Fruit fly (Drosophila melanogaster) whole organism, embryonic: Measurements from ENCODE around the gene Cipc.

Experiments used
- Adf1 ChIP-seq: fragments of 200-800 bp; sonication (Bioruptor generic); IDR thresholded peaks from 2 replicates; pipeline ENCODE4 v1.3.6; 2022; ENCODE audit warnings: missing biosample characterization, missing genetic modification characterization
- Antp ChIP-seq: fragments of 200-800 bp; sonication (Bioruptor generic); optimal IDR thresholded peaks from 3 replicates; lab custom pipeline; 2016; ENCODE audit warnings: missing biosample characterization, missing genetic modification characterization
- Bgb ChIP-seq: fragments of 200-800 bp; sonication (Bioruptor generic); IDR thresholded peaks from 2 replicates; pipeline ENCODE4 v1.3.6; 2022; ENCODE audit warnings: missing biosample characterization, missing genetic modification characterization; ENCODE audit not compliant: partially characterized antibody
- Bteb2 ChIP-seq: fragments of 200-800 bp; sonication (Bioruptor generic); optimal IDR thresholded peaks from 2 replicates; lab custom pipeline; 2016; ENCODE audit warnings: missing biosample characterization, missing genetic modification characterization
- CG11085 ChIP-seq: fragments of 200-800 bp; sonication (Bioruptor generic); IDR thresholded peaks from 2 replicates; pipeline ENCODE4 v1.3.6; 2022; ENCODE audit warnings: missing biosample characterization, missing genetic modification characterization
- CG11504 ChIP-seq: fragments of 200-800 bp; sonication (Bioruptor generic); optimal IDR thresholded peaks from 3 replicates; lab custom pipeline; 2019; ENCODE audit warnings: missing biosample characterization, mild to moderate bottlenecking, missing genetic modification characterization, moderate library complexity
- CG1233 ChIP-seq: fragments of 200-800 bp; sonication (Bioruptor generic); optimal IDR thresholded peaks from 4 replicates; lab custom pipeline; 2018; ENCODE audit warnings: missing biosample characterization, mild to moderate bottlenecking, missing genetic modification characterization
- CG15073 ChIP-seq: fragments of 200-800 bp; sonication (Bioruptor generic); optimal IDR thresholded peaks from 2 replicates; lab custom pipeline; 2016; ENCODE audit warnings: missing biosample characterization, missing genetic modification characterization
- CG15514 ChIP-seq: fragments of 200-800 bp; sonication (Bioruptor generic); optimal IDR thresholded peaks from 3 replicates; lab custom pipeline; 2017; ENCODE audit warnings: missing biosample characterization, missing genetic modification characterization, mild to moderate bottlenecking, moderate library complexity, missing genetic modification reagents
- CG1603 ChIP-seq: fragments of 200-800 bp; sonication (Bioruptor generic); optimal IDR thresholded peaks from 2 replicates; lab custom pipeline; 2019; ENCODE audit warnings: missing biosample characterization, mild to moderate bottlenecking, missing genetic modification characterization, moderate library complexity
- CG17385 ChIP-seq: fragments of 200-800 bp; sonication (Bioruptor generic); optimal IDR thresholded peaks from 3 replicates; lab custom pipeline; 2018; ENCODE audit warnings: missing biosample characterization, mild to moderate bottlenecking, missing genetic modification characterization
- CG17829 ChIP-seq: fragments of 200-800 bp; optimal IDR thresholded peaks from 2 replicates; lab custom pipeline; 2019; ENCODE audit warnings: missing biosample characterization, mild to moderate bottlenecking, missing genetic modification characterization, moderate library complexity
- CG1832 ChIP-seq: fragments of 200-800 bp; sonication (Bioruptor generic); optimal IDR thresholded peaks from 2 replicates; lab custom pipeline; 2017; ENCODE audit warnings: missing biosample characterization, mild to moderate bottlenecking, missing genetic modification characterization, inconsistent platforms
- CG18476 ChIP-seq: fragments of 200-800 bp; sonication (Bioruptor generic); optimal IDR thresholded peaks from 2 replicates; lab custom pipeline; 2016; ENCODE audit warnings: missing biosample characterization, mild to moderate bottlenecking, missing genetic modification characterization
- CG2678 ChIP-seq: fragments of 200-800 bp; sonication (Bioruptor generic); optimal IDR thresholded peaks from 3 replicates; lab custom pipeline; 2019; ENCODE audit warnings: missing biosample characterization, mild to moderate bottlenecking, missing genetic modification characterization, moderate library complexity
- CG31365 ChIP-seq: fragments of 200-800 bp; sonication (Bioruptor generic); optimal IDR thresholded peaks from 2 replicates; lab custom pipeline; 2018; ENCODE audit warnings: missing biosample characterization, mild to moderate bottlenecking, missing genetic modification characterization
- CG34422 ChIP-seq: fragments of 200-800 bp; sonication (Bioruptor generic); IDR thresholded peaks from 3 replicates; pipeline ENCODE4 v1.3.6; 2022; ENCODE audit warnings: missing biosample characterization, missing genetic modification characterization
- CG3838 ChIP-seq: fragments of 200-800 bp; sonication (Bioruptor generic); optimal IDR thresholded peaks from 3 replicates; lab custom pipeline; 2016; ENCODE audit warnings: missing biosample characterization, missing genetic modification characterization
- CG4328 ChIP-seq: fragments of 200-800 bp; sonication (Bioruptor generic); optimal IDR thresholded peaks from 3 replicates; lab custom pipeline; 2017; ENCODE audit warnings: missing biosample characterization, missing genetic modification reagents, missing genetic modification characterization
- CG4424 ChIP-seq: fragments of 200-800 bp; sonication (Bioruptor generic); optimal IDR thresholded peaks from 3 replicates; lab custom pipeline; 2016; ENCODE audit warnings: missing biosample characterization, missing genetic modification characterization
- CG4730 ChIP-seq: fragments of 200-800 bp; sonication (Bioruptor generic); IDR thresholded peaks from 2 replicates; pipeline ENCODE4 v1.3.6; 2022; ENCODE audit warnings: missing biosample characterization, missing genetic modification characterization
- CG5245 ChIP-seq: fragments of 200-800 bp; sonication (Bioruptor generic); optimal IDR thresholded peaks from 3 replicates; lab custom pipeline; 2016; ENCODE audit warnings: missing biosample characterization, missing genetic modification characterization
- CG5953 ChIP-seq: fragments of 200-800 bp; sonication (Bioruptor generic); IDR thresholded peaks from 2 replicates; pipeline ENCODE4 v1.3.6; 2022; ENCODE audit warnings: missing biosample characterization, missing genetic modification characterization
- CG7372 ChIP-seq: fragments of 200-800 bp; sonication (Bioruptor generic); IDR thresholded peaks from 2 replicates; pipeline ENCODE4 v1.3.6; 2022; ENCODE audit warnings: missing biosample characterization, missing genetic modification characterization
- CG8290 ChIP-seq, 3 experiments: fragments of 200-800 bp; sonication (Bioruptor generic); optimal IDR thresholded peaks; 2 replicates each; lab custom pipeline; 2016 to 2019; ENCODE audit warnings: missing biosample characterization in 3 of 3, missing genetic modification characterization in 3 of 3, mild to moderate bottlenecking in 2 of 3, moderate library complexity in 1 of 3
- CG8388 ChIP-seq: fragments of 200-800 bp; sonication (Bioruptor generic); optimal IDR thresholded peaks from 2 replicates; lab custom pipeline; 2019; ENCODE audit warnings: missing biosample characterization, mild to moderate bottlenecking, missing genetic modification characterization, moderate library complexity
- HLH54F ChIP-seq: fragments of 200-800 bp; sonication (Bioruptor generic); optimal IDR thresholded peaks from 3 replicates; lab custom pipeline; 2016; ENCODE audit warnings: missing biosample characterization, missing genetic modification characterization
- Lhr ChIP-seq: fragments of 200-800 bp; sonication (Bioruptor generic); optimal IDR thresholded peaks from 3 replicates; lab custom pipeline; 2017; ENCODE audit warnings: mild to moderate bottlenecking, missing biosample characterization, missing genetic modification reagents, missing genetic modification characterization
- Max ChIP-seq: fragments of 200-800 bp; sonication (Bioruptor generic); optimal IDR thresholded peaks from 2 replicates; lab custom pipeline; 2016; ENCODE audit warnings: missing biosample characterization, mild to moderate bottlenecking, missing genetic modification characterization
- Opbp ChIP-seq: fragments of 200-800 bp; sonication (Bioruptor generic); IDR thresholded peaks from 3 replicates; pipeline ENCODE4 v1.3.6; 2022; ENCODE audit warnings: missing biosample characterization, missing genetic modification characterization; ENCODE audit not compliant: partially characterized antibody
- Rfx ChIP-seq: fragments of 200-800 bp; sonication (Bioruptor generic); IDR thresholded peaks from 2 replicates; pipeline ENCODE4 v1.3.6; 2022; ENCODE audit warnings: missing biosample characterization, missing genetic modification characterization
- Stat92E ChIP-seq, 3 experiments: fragments of >200 bp in 2 of 3; fragments of 200-800 bp in 1 of 3; sonication (Bioruptor generic) in 1 of 3; optimal IDR thresholded peaks; 2 replicates each; lab custom pipeline; 2017 to 2019; ENCODE audit warnings: missing biosample characterization in 3 of 3, missing genetic modification characterization in 3 of 3, mild to moderate bottlenecking in 1 of 3, moderate library complexity in 1 of 3
- aop ChIP-seq: fragments of 200-800 bp; sonication (Bioruptor generic); IDR thresholded peaks from 2 replicates; pipeline ENCODE4 v1.3.6; 2022; ENCODE audit warnings: missing biosample characterization, missing genetic modification characterization
- chif ChIP-seq, 2 experiments: fragments of 200-800 bp; sonication (Bioruptor generic); optimal IDR thresholded peaks; 3 replicates each; lab custom pipeline; 2016; ENCODE audit warnings: missing biosample characterization in 2 of 2, missing genetic modification characterization in 2 of 2
- crc ChIP-seq: fragments of 200-800 bp; sonication (Bioruptor generic); optimal IDR thresholded peaks from 2 replicates; lab custom pipeline; 2016; ENCODE audit warnings: missing biosample characterization, missing genetic modification characterization
- gem ChIP-seq: fragments of 200-800 bp; sonication (Bioruptor generic); optimal IDR thresholded peaks from 2 replicates; lab custom pipeline; 2019; ENCODE audit warnings: missing biosample characterization, mild to moderate bottlenecking, missing genetic modification characterization, moderate library complexity
- grau ChIP-seq: fragments of 200-800 bp; optimal IDR thresholded peaks from 3 replicates; lab custom pipeline; 2019; ENCODE audit warnings: missing biosample characterization, mild to moderate bottlenecking, missing genetic modification characterization, moderate library complexity
- grn ChIP-seq: fragments of 200-800 bp; sonication (Bioruptor generic); optimal IDR thresholded peaks from 3 replicates; lab custom pipeline; 2017; ENCODE audit warnings: missing biosample characterization, missing genetic modification characterization
- jumu ChIP-seq: fragments of 200-800 bp; sonication (Bioruptor generic); optimal IDR thresholded peaks from 3 replicates; lab custom pipeline; 2016; ENCODE audit warnings: missing biosample characterization, missing genetic modification characterization
- ken ChIP-seq: fragments of 200-800 bp; sonication (Bioruptor generic); IDR thresholded peaks from 3 replicates; pipeline ENCODE4 v1.3.6; 2022; ENCODE audit warnings: missing biosample characterization, missing genetic modification characterization
- knrl ChIP-seq: fragments of 200-800 bp; sonication (Bioruptor generic); IDR thresholded peaks from 3 replicates; pipeline ENCODE4 v1.3.6; 2022; ENCODE audit warnings: missing biosample characterization, missing genetic modification characterization; ENCODE audit not compliant: partially characterized antibody
- mam ChIP-seq: fragments of 200-800 bp; sonication (Bioruptor generic); optimal IDR thresholded peaks from 3 replicates; lab custom pipeline; 2016; ENCODE audit warnings: missing biosample characterization, missing genetic modification characterization
- pros ChIP-seq: fragments of 200-800 bp; sonication (Bioruptor generic); optimal IDR thresholded peaks from 3 replicates; lab custom pipeline; 2019; ENCODE audit warnings: missing biosample characterization, mild to moderate bottlenecking, missing genetic modification characterization, moderate library complexity
- pzg ChIP-seq: fragments of 200-800 bp; sonication (Bioruptor generic); optimal IDR thresholded peaks from 3 replicates; lab custom pipeline; 2018; ENCODE audit warnings: missing biosample characterization, mild to moderate bottlenecking, missing genetic modification characterization, moderate library complexity
- ranshi ChIP-seq: fragments of 200-800 bp; sonication (Bioruptor generic); IDR thresholded peaks from 2 replicates; pipeline ENCODE4 v1.3.6; 2022; ENCODE audit warnings: missing biosample characterization, missing genetic modification characterization
- sd ChIP-seq: fragments of 200-800 bp; sonication (Bioruptor generic); optimal IDR thresholded peaks from 3 replicates; lab custom pipeline; 2018; ENCODE audit warnings: missing biosample characterization, mild to moderate bottlenecking, missing genetic modification characterization, moderate library complexity
- slp2 ChIP-seq: fragments of 200-800 bp; sonication (Bioruptor generic); optimal IDR thresholded peaks from 2 replicates; lab custom pipeline; 2016; ENCODE audit warnings: missing biosample characterization, missing genetic modification characterization
- tap ChIP-seq: fragments of 200-800 bp; optimal IDR thresholded peaks from 3 replicates; lab custom pipeline; 2019; ENCODE audit warnings: missing biosample characterization, mild to moderate bottlenecking, missing genetic modification characterization, moderate library complexity
- twi ChIP-seq: fragments of 200-800 bp; optimal IDR thresholded peaks from 2 replicates; lab custom pipeline; 2019; ENCODE audit warnings: missing biosample characterization, mild to moderate bottlenecking, missing genetic modification characterization, moderate library complexity
- zen2 ChIP-seq: fragments of 200-800 bp; sonication (Bioruptor generic); IDR thresholded peaks from 3 replicates; pipeline ENCODE4 v1.3.6; 2022; ENCODE audit warnings: missing biosample characterization, missing genetic modification characterization; ENCODE audit not compliant: partially characterized antibody

The Cipc gene

dm6 chr3R:26103440-26103839 lies 3.2 kb upstream of the Cipc start (continued):
- TF ChIP-seq Stat92E (GFP tag; optimal IDR thresholded peaks at IDR 0.05; lab: Kevin White, UChicago) (no peak), chif (GFP tag; optimal IDR thresholded peaks at IDR 0.05; lab: Kevin White, UChicago) (no peak), CG11085 (GFP tag; lab: Robert Waterston, UW) (no peak), jumu (no peak), pzg (peak; percentile 46), CG15073 (no peak), Adf1 (GFP tag; lab: Robert Waterston, UW) (peak; percentile 68), CG3838 (no peak), CG4730 (GFP tag; lab: Robert Waterston, UW) (no peak), Bgb (no peak; the same call in 1 of the 2 replicates), HLH54F (GFP tag; lab: Kevin White, UChicago) (no peak), ken (GFP tag; lab: Robert Waterston, UW) (no peak), tap (tag; lab: Kevin White, UChicago) (no peak), zen2 (GFP tag; lab: Robert Waterston, UW) (no peak), CG15514 (peak; percentile 3), CG1832 (GFP tag; lab: Kevin White, UChicago) (no peak), CG4424 (GFP tag; lab: Kevin White, UChicago) (no peak), aop (GFP tag; lab: Robert Waterston, UW) (no peak), CG8290 (GFP tag; optimal IDR thresholded peaks at IDR 0.05; lab: Kevin White, UChicago) (no peak), CG8290 (tag; optimal IDR thresholded peaks at IDR 0.05; lab: Kevin White, UChicago) (peak in 1 of 2 experiments; percentile 17), sd (peak; percentile 94), Bteb2 (GFP tag; lab: Kevin White, UChicago) (no peak), grn (GFP tag; lab: Kevin White, UChicago) (no peak), CG7372 (GFP tag; lab: Robert Waterston, UW) (no peak), CG17385 (GFP tag; lab: Kevin White, UChicago) (no peak), CG4328 (no peak), CG1233 (GFP tag; lab: Kevin White, UChicago) (no peak), CG34422 (GFP tag; lab: Robert Waterston, UW) (no peak), Rfx (no peak), Opbp (GFP tag; lab: Robert Waterston, UW) (peak; percentile 17; the same call in 1 of the 3 replicates), CG8388 (GFP tag; lab: Kevin White, UChicago) (no peak), slp2 (GFP tag; lab: Kevin White, UChicago) (no peak), crc (GFP tag; lab: Kevin White, UChicago) (no peak), CG1603 (tag; lab: Kevin White, UChicago) (peak; percentile 31), Antp (no peak), knrl (peak; percentile 42; the same call in 1 of the 3 replicates), CG5245 (GFP tag; lab: Kevin White, UChicago) (no peak), twi (tag; lab: Kevin White, UChicago) (no peak), CG5953 (GFP tag; lab: Robert Waterston, UW) (no peak), mam (GFP tag; lab: Kevin White, UChicago) (no peak), CG18476 (GFP tag; lab: Kevin White, UChicago) (no peak), CG17829 (tag; lab: Kevin White, UChicago) (no peak), grau (no peak), Max (GFP tag; lab: Kevin White, UChicago) (no peak), Lhr (GFP tag; lab: Kevin White, UChicago) (peak; percentile 30), ranshi (GFP tag; lab: Robert Waterston, UW) (no peak), gem (tag; lab: Kevin White, UChicago) (no peak), CG2678 (no peak), CG11504 (tag; lab: Kevin White, UChicago) (peak; percentile 65), CG31365 (tag; lab: Kevin White, UChicago) (peak; percentile 99), pros (no peak)
